Worm (Caenorhabditis elegans): ENCODE results near the gene ver-4.

Gene ver-4

DNA sequence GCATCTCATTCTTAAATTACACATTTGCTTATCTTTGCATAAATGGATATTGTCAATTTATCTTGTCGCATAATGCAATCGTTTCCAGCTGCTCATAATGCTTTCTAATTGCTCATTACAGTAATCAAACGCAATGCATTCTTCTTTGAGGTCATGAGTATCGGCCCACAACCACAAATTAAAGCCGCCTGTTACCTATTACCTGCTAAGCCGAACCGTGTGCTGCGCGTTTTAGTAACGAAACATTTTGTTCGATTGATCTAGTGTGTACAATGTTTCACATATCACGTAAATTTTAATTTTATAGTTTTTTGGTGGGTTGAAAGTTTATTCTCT lies 51.8 kb downstream of the ver-4 start:
- no peak for TF ChIP-seq mbf-1 (tag; optimal IDR thresholded peaks at IDR 0.05)
- no peak for TF ChIP-seq nhr-23 (tag; optimal IDR thresholded peaks at IDR 0.05)
- TF ChIP-seq nhr-10 (tag; optimal IDR thresholded peaks at IDR 0.05), result no peak
- no peak for TF ChIP-seq alr-1 (tag; optimal IDR thresholded peaks at IDR 0.05)
- no peak for TF ChIP-seq skn-1 (tag; optimal IDR thresholded peaks at IDR 0.05)
- no peak for TF ChIP-seq ama-1 (optimal IDR thresholded peaks at IDR 0.05)
- TF ChIP-seq elt-3 (tag; optimal IDR thresholded peaks at IDR 0.05), result no peak
- TF ChIP-seq nhr-77 (tag; optimal IDR thresholded peaks at IDR 0.05), result no peak
- no peak for TF ChIP-seq sem-4 (tag; optimal IDR thresholded peaks at IDR 0.05)
- TF ChIP-seq lin-13 (GFP tag; optimal IDR thresholded peaks at IDR 0.05), result no peak
- TF ChIP-seq ceh-82 (tag; optimal IDR thresholded peaks at IDR 0.05), result no peak
- no peak for TF ChIP-seq crh-2 (tag; optimal IDR thresholded peaks at IDR 0.05)
- no peak for TF ChIP-seq zag-1 (tag; optimal IDR thresholded peaks at IDR 0.05)

DNA sequence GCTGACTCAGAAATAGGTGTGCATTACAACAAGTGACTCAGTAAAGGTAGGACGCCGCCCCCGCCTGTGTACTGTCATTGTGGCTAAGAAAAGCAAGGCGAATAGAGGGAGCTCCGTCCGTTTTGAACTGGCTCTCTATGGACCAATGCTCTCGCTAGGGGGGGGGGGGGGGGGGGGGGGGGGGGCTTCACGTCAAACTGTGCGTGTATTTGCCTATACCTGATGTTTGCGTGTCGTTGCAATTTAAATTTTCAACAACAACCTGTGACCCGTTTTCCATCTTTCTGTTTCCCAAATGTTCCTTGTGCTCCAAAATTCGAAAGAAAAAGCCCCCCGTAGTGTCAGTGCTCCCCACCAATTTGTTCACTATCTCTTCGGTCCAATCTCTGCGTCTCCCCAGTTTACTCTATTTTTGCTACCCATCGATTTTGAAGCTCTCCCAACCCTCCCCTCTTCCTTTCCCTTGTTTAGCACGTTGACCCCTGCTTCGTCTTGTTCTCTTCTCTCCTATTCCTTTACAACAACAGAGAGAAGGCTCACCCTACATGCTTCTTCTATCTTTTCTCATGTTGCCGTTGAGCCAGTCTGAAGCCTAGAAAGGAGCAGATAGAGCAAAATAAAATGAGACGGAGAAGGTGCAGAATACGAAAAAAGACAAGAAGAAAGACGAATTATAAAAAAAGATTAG lies 52.4 kb downstream of the ver-4 start:
- TF ChIP-seq unc-55 (GFP tag; optimal IDR thresholded peaks at IDR 0.05), result peak; percentile 6
- peak; percentile 50 for TF ChIP-seq mab-5 (tag; optimal IDR thresholded peaks at IDR 0.05)
- TF ChIP-seq C34F6.9 (tag; optimal IDR thresholded peaks at IDR 0.05), result peak; percentile 63
- no peak for TF ChIP-seq R02D3.7 (tag; optimal IDR thresholded peaks at IDR 0.05)
- TF ChIP-seq lin-13 (GFP tag; optimal IDR thresholded peaks at IDR 0.05), result peak; percentile 0
- peak; percentile 63 for TF ChIP-seq nhr-129 (tag; optimal IDR thresholded peaks at IDR 0.05)
- TF ChIP-seq lsy-2 (tag; optimal IDR thresholded peaks at IDR 0.05), result peak in 1 of 2 experiments; percentile 42
- TF ChIP-seq crh-2 (tag; optimal IDR thresholded peaks at IDR 0.05), result peak; percentile 68
- TF ChIP-seq egl-27 (tag; optimal IDR thresholded peaks at IDR 0.05), result peak; percentile 34
- TF ChIP-seq fos-1 (tag; optimal IDR thresholded peaks at IDR 0.05), result no peak
- TF ChIP-seq nhr-10 (tag; optimal IDR thresholded peaks at IDR 0.05), result no peak
- TF ChIP-seq ceh-82 (tag; optimal IDR thresholded peaks at IDR 0.05), result no peak
- peak; percentile 29 for TF ChIP-seq sma-9 (GFP tag; optimal IDR thresholded peaks at IDR 0.05)
- no peak for TF ChIP-seq sma-9 (tag; optimal IDR thresholded peaks at IDR 0.05)
- TF ChIP-seq Y55F3AM.14 (GFP tag; optimal IDR thresholded peaks at IDR 0.05), result peak; percentile 24
- no peak for TF ChIP-seq unc-62 (GFP tag; optimal IDR thresholded peaks at IDR 0.05)
- peak; percentile 25 for TF ChIP-seq sem-4 (tag; optimal IDR thresholded peaks at IDR 0.05)
- no peak for TF ChIP-seq mbf-1 (tag; optimal IDR thresholded peaks at IDR 0.05)
- TF ChIP-seq F13H6.1 (tag; optimal IDR thresholded peaks at IDR 0.05), result peak; percentile 60

DNA sequence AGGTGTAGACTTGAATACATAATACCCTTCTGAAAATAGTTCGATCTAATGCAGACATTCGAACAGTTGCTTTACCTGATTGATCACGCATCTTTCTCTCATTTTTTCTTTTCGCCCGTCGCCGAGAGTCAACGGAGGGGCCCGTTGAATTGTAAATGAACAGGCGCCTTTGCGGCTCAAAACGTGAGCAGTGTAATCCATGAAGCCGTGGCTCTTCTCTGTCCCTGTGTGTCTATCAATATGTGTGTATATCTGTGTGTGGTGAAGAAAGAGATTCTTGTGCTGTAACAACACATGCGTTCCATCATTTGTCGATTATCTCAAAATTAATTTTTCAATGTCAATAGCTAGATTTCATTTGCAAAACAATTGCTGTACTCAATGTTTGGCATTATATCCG lies 53.4 kb downstream of the ver-4 start:
- TF ChIP-seq ztf-1 (GFP tag; conservative IDR thresholded peaks at IDR 0.05) (no peak), mab-5 (tag; optimal IDR thresholded peaks at IDR 0.05) (peak; percentile 28), sma-3 (GFP tag; optimal IDR thresholded peaks at IDR 0.05) (no peak), nhr-25 (tag; optimal IDR thresholded peaks at IDR 0.05) (no peak), nhr-77 (tag; optimal IDR thresholded peaks at IDR 0.05) (no peak), lin-39 (tag; optimal IDR thresholded peaks at IDR 0.05) (no peak), elt-3 (tag; optimal IDR thresholded peaks at IDR 0.05) (no peak), egl-27 (tag; optimal IDR thresholded peaks at IDR 0.05) (no peak), C34F6.9 (tag; optimal IDR thresholded peaks at IDR 0.05) (peak; percentile 25), ztf-4 (tag; optimal IDR thresholded peaks at IDR 0.05) (no peak), ZK546.5 (tag; optimal IDR thresholded peaks at IDR 0.05) (no peak), lsy-2 (tag; optimal IDR thresholded peaks at IDR 0.05) (peak in 1 of 2 experiments; percentile 9), nhr-6 (tag; optimal IDR thresholded peaks at IDR 0.05) (peak; percentile 5), lin-13 (GFP tag; optimal IDR thresholded peaks at IDR 0.05) (no peak), nhr-21 (tag; optimal IDR thresholded peaks at IDR 0.05) (no peak), crh-2 (tag; optimal IDR thresholded peaks at IDR 0.05) (no peak), unc-55 (GFP tag; optimal IDR thresholded peaks at IDR 0.05) (no peak), F13H6.1 (tag; optimal IDR thresholded peaks at IDR 0.05) (peak; percentile 74), sma-9 (GFP tag; optimal IDR thresholded peaks at IDR 0.05) (peak; percentile 50), sma-9 (tag; optimal IDR thresholded peaks at IDR 0.05) (no peak), sem-4 (tag; optimal IDR thresholded peaks at IDR 0.05) (no peak), snpc-4 (tag; optimal IDR thresholded peaks at IDR 0.05) (no peak), fos-1 (tag; optimal IDR thresholded peaks at IDR 0.05) (no peak), nhr-129 (tag; optimal IDR thresholded peaks at IDR 0.05) (peak; percentile 16)
